Fruit fly (Drosophila melanogaster) whole organism, embryonic: ENCODE results near the gene CG32079.
A peak's percentile ranks its signal among the peaks of the same experiment; 100 is the strongest.

Experiments
- Atf3 ChIP-seq: fragments of 200-800 bp; sonication (Bioruptor generic); optimal IDR thresholded peaks from 3 replicates; lab custom pipeline; 2016; ENCODE audit warnings: missing biosample characterization, missing genetic modification characterization
- BtbVII ChIP-seq: fragments of 200-800 bp; sonication (Bioruptor generic); optimal IDR thresholded peaks from 3 replicates; lab custom pipeline; 2017; ENCODE audit warnings: missing biosample characterization, mild to moderate bottlenecking, missing genetic modification characterization
- CG10147 ChIP-seq: fragments of 200-800 bp; sonication (Bioruptor generic); optimal IDR thresholded peaks from 2 replicates; lab custom pipeline; 2019; ENCODE audit warnings: missing biosample characterization, mild to moderate bottlenecking, missing genetic modification characterization, moderate library complexity
- CG10321 ChIP-seq: fragments of 200-800 bp; sonication (Bioruptor generic); IDR thresholded peaks from 2 replicates; pipeline ENCODE4 v1.3.6; 2022; ENCODE audit warnings: missing biosample characterization, missing genetic modification characterization
- CG11696 ChIP-seq: fragments of 200-800 bp; sonication (Bioruptor generic); IDR thresholded peaks from 2 replicates; pipeline ENCODE4 v1.3.6; 2022; ENCODE audit warnings: missing biosample characterization, missing genetic modification characterization
- CG13624 ChIP-seq: fragments of 200-800 bp; sonication (Bioruptor generic); optimal IDR thresholded peaks from 2 replicates; lab custom pipeline; 2016; ENCODE audit warnings: missing biosample characterization, missing genetic modification characterization
- CG1529 ChIP-seq: fragments of 200-800 bp; sonication (Bioruptor generic); optimal IDR thresholded peaks from 3 replicates; lab custom pipeline; 2018; ENCODE audit warnings: missing biosample characterization, missing genetic modification characterization
- CG16779 ChIP-seq: fragments of 200-800 bp; sonication (Bioruptor generic); IDR thresholded peaks from 2 replicates; pipeline ENCODE4 v1.3.6; 2022; ENCODE audit warnings: missing biosample characterization, missing genetic modification characterization
- CG18262 ChIP-seq: fragments of 200-800 bp; optimal IDR thresholded peaks from 3 replicates; lab custom pipeline; 2019; ENCODE audit warnings: missing biosample characterization, mild to moderate bottlenecking, missing genetic modification characterization, moderate library complexity
- CG1832 ChIP-seq: fragments of 200-800 bp; sonication (Bioruptor generic); optimal IDR thresholded peaks from 2 replicates; lab custom pipeline; 2017; ENCODE audit warnings: missing biosample characterization, mild to moderate bottlenecking, missing genetic modification characterization, inconsistent platforms
- CG2889 ChIP-seq: fragments of 200-800 bp; sonication (Bioruptor generic); IDR thresholded peaks from 3 replicates; pipeline ENCODE4 v1.3.6; 2022; ENCODE audit warnings: missing biosample characterization, missing genetic modification characterization
- CG31224 ChIP-seq: fragments of 200-800 bp; sonication (Bioruptor generic); IDR thresholded peaks from 2 replicates; pipeline ENCODE4 v1.3.6; 2022; ENCODE audit warnings: missing biosample characterization, missing genetic modification characterization
- CG33557 ChIP-seq: fragments of 200-800 bp; sonication (Bioruptor generic); optimal IDR thresholded peaks from 2 replicates; lab custom pipeline; 2019; ENCODE audit warnings: missing biosample characterization, mild to moderate bottlenecking, missing genetic modification characterization, moderate library complexity
- CG34224 ChIP-seq: fragments of 200-800 bp; sonication (Bioruptor generic); IDR thresholded peaks from 3 replicates; pipeline ENCODE4 v1.3.6; 2022; ENCODE audit warnings: missing biosample characterization, missing genetic modification characterization; ENCODE audit not compliant: partially characterized antibody
- CG42726 ChIP-seq: fragments of 200-800 bp; sonication (Bioruptor generic); IDR thresholded peaks from 2 replicates; pipeline ENCODE4 v1.3.6; 2022; ENCODE audit warnings: missing biosample characterization, missing genetic modification characterization; ENCODE audit not compliant: partially characterized antibody
- CG4820 ChIP-seq: fragments of 200-800 bp; sonication (Bioruptor generic); optimal IDR thresholded peaks from 3 replicates; lab custom pipeline; 2016; ENCODE audit warnings: missing biosample characterization, missing genetic modification characterization
- CG6654 ChIP-seq: fragments of 200-800 bp; sonication (Bioruptor generic); optimal IDR thresholded peaks from 2 replicates; lab custom pipeline; 2017; ENCODE audit warnings: missing biosample characterization, mild to moderate bottlenecking, missing genetic modification characterization
- CG6791 ChIP-seq: fragments of 200-800 bp; sonication (Bioruptor generic); IDR thresholded peaks from 3 replicates; pipeline ENCODE4 v1.3.6; 2022; ENCODE audit warnings: missing biosample characterization, missing genetic modification characterization; ENCODE audit not compliant: partially characterized antibody
- CG9215 ChIP-seq: fragments of 200-800 bp; sonication (Bioruptor generic); IDR thresholded peaks from 2 replicates; pipeline ENCODE4 v1.3.6; 2022; ENCODE audit warnings: missing biosample characterization, missing genetic modification characterization
- Dbx ChIP-seq: fragments of 200-800 bp; sonication (Bioruptor generic); IDR thresholded peaks from 3 replicates; pipeline ENCODE4 v1.3.6; 2022; ENCODE audit warnings: missing biosample characterization, missing genetic modification characterization
- Deaf1 ChIP-seq: fragments of 200-800 bp; optimal IDR thresholded peaks from 3 replicates; lab custom pipeline; 2019; ENCODE audit warnings: missing biosample characterization, mild to moderate bottlenecking, missing genetic modification characterization, moderate library complexity
- Dfd ChIP-seq, 2 experiments: fragments of >200 bp; optimal IDR thresholded peaks; 2 replicates each; lab custom pipeline; 2017; ENCODE audit warnings: missing biosample characterization in 2 of 2, missing genetic modification characterization in 2 of 2
- Doc2 ChIP-seq: fragments of 200-800 bp; sonication (Bioruptor generic); IDR thresholded peaks from 2 replicates; pipeline ENCODE4 v1.3.6; 2022; ENCODE audit warnings: missing biosample characterization, missing genetic modification characterization
- Gug ChIP-seq: fragments of 200-800 bp; sonication (Bioruptor generic); IDR thresholded peaks from 4 replicates; pipeline ENCODE4 v1.3.6; 2022; ENCODE audit warnings: missing biosample characterization, missing genetic modification characterization
- HHEX ChIP-seq: fragments of 200-800 bp; sonication (Bioruptor generic); optimal IDR thresholded peaks from 3 replicates; lab custom pipeline; 2017; ENCODE audit warnings: missing biosample characterization, mild to moderate bottlenecking, missing genetic modification characterization, missing genetic modification reagents
- HLH4C ChIP-seq: fragments of 200-800 bp; sonication (Bioruptor generic); IDR thresholded peaks from 3 replicates; pipeline ENCODE4 v1.3.6; 2022; ENCODE audit warnings: missing biosample characterization, missing genetic modification characterization; ENCODE audit not compliant: partially characterized antibody
- Kr ChIP-seq: fragments of 200-800 bp; sonication (Bioruptor generic); optimal IDR thresholded peaks from 2 replicates; lab custom pipeline; 2017; ENCODE audit warnings: missing biosample characterization, mild to moderate bottlenecking, missing genetic modification characterization
- Med ChIP-seq: fragments of 200-800 bp; sonication (Bioruptor generic); peaks from one replicate; lab custom pipeline; 2016; ENCODE audit warnings: missing biosample characterization, missing genetic modification characterization, mild to moderate bottlenecking, inconsistent platforms, moderate library complexity
- NFAT ChIP-seq: fragments of 200-800 bp; sonication (Bioruptor generic); IDR thresholded peaks from 2 replicates; pipeline ENCODE4 v1.3.6; 2022; ENCODE audit warnings: missing biosample characterization, missing genetic modification characterization
- Nf-YA ChIP-seq: fragments of 200-800 bp; sonication (Bioruptor generic); IDR thresholded peaks from 2 replicates; pipeline ENCODE4 v1.3.6; 2022; ENCODE audit warnings: missing biosample characterization, missing genetic modification characterization
- Nf-YC ChIP-seq: fragments of 200-800 bp; optimal IDR thresholded peaks from 3 replicates; lab custom pipeline; 2019; ENCODE audit warnings: missing biosample characterization, mild to moderate bottlenecking, missing genetic modification characterization, moderate library complexity
- Ravus ChIP-seq: fragments of 200-800 bp; sonication (Bioruptor generic); IDR thresholded peaks from 2 replicates; pipeline ENCODE4 v1.3.6; 2022; ENCODE audit warnings: missing biosample characterization, missing genetic modification characterization
- Sry-δ ChIP-seq: fragments of 200-800 bp; sonication (Bioruptor generic); optimal IDR thresholded peaks from 2 replicates; lab custom pipeline; 2016; ENCODE audit warnings: missing biosample characterization, missing genetic modification characterization
- YL-1 ChIP-seq: fragments of 200-800 bp; sonication (Bioruptor generic); optimal IDR thresholded peaks from 3 replicates; lab custom pipeline; 2017; ENCODE audit warnings: missing biosample characterization, mild to moderate bottlenecking, missing genetic modification characterization
- abd-A ChIP-seq: fragments of 200-800 bp; sonication (Bioruptor generic); optimal IDR thresholded peaks from 3 replicates; lab custom pipeline; 2019; ENCODE audit warnings: missing biosample characterization, mild to moderate bottlenecking, missing genetic modification characterization, moderate library complexity
- chinmo ChIP-seq: fragments of 200-800 bp; sonication (Bioruptor generic); IDR thresholded peaks from 4 replicates; pipeline ENCODE4 v1.3.6; 2022; ENCODE audit warnings: missing biosample characterization, missing genetic modification characterization; ENCODE audit not compliant: partially characterized antibody
- cwo ChIP-seq: fragments of 200-800 bp; sonication (Bioruptor generic); optimal IDR thresholded peaks from 3 replicates; lab custom pipeline; 2017; ENCODE audit warnings: missing biosample characterization, missing genetic modification characterization, mild to moderate bottlenecking, moderate library complexity, missing genetic modification reagents
- danr ChIP-seq: fragments of 200-800 bp; sonication (Bioruptor generic); IDR thresholded peaks from 2 replicates; pipeline ENCODE4 v1.3.6; 2022; ENCODE audit warnings: missing biosample characterization, missing genetic modification characterization
- hbn ChIP-seq: fragments of 200-800 bp; sonication (Bioruptor generic); IDR thresholded peaks from 2 replicates; pipeline ENCODE4 v1.3.6; 2022; ENCODE audit warnings: missing biosample characterization, missing genetic modification characterization; ENCODE audit not compliant: partially characterized antibody
- lola ChIP-seq, 3 experiments: fragments of >200 bp in 2 of 3; fragments of 200-800 bp in 1 of 3; sonication (Bioruptor generic) in 1 of 3; optimal IDR thresholded peaks; 2 replicates each; lab custom pipeline; 2017 to 2019; ENCODE audit warnings: missing biosample characterization in 3 of 3, missing genetic modification characterization in 3 of 3, mild to moderate bottlenecking in 1 of 3, moderate library complexity in 1 of 3
- maf-S ChIP-seq: fragments of 200-800 bp; sonication (Bioruptor generic); optimal IDR thresholded peaks from 2 replicates; lab custom pipeline; 2016; ENCODE audit warnings: missing biosample characterization, missing genetic modification characterization
- nmo ChIP-seq: fragments of 200-800 bp; sonication (Bioruptor generic); optimal IDR thresholded peaks from 2 replicates; lab custom pipeline; 2018; ENCODE audit warnings: missing biosample characterization, mild to moderate bottlenecking, missing genetic modification characterization, moderate library complexity
- nom ChIP-seq: fragments of 200-800 bp; sonication (Bioruptor generic); optimal IDR thresholded peaks from 2 replicates; lab custom pipeline; 2017; ENCODE audit warnings: missing biosample characterization, missing genetic modification characterization, mild to moderate bottlenecking, moderate library complexity, missing genetic modification reagents
- oc ChIP-seq: fragments of 200-800 bp; sonication (Bioruptor generic); optimal IDR thresholded peaks from 2 replicates; lab custom pipeline; 2018; ENCODE audit warnings: missing biosample characterization, mild to moderate bottlenecking, missing genetic modification characterization, moderate library complexity
- sens ChIP-seq: fragments of 200-800 bp; sonication (Bioruptor generic); peaks from one replicate; lab custom pipeline; 2016; ENCODE audit warnings: missing biosample characterization, missing genetic modification characterization
- sr ChIP-seq: fragments of 200-800 bp; sonication (Bioruptor generic); IDR thresholded peaks from 3 replicates; pipeline ENCODE4 v1.3.6; 2022; ENCODE audit warnings: missing biosample characterization, missing genetic modification characterization
- tll ChIP-seq, 2 experiments: fragments of 200-800 bp in 1 of 2; fragments of >200 bp in 1 of 2; sonication (Bioruptor generic) in 1 of 2; optimal IDR thresholded peaks; 2 replicates each; lab custom pipeline; 2017 to 2019; ENCODE audit warnings: missing biosample characterization in 2 of 2, missing genetic modification characterization in 2 of 2, mild to moderate bottlenecking in 1 of 2, moderate library complexity in 1 of 2
- trh ChIP-seq: fragments of 200-800 bp; sonication (Bioruptor generic); optimal IDR thresholded peaks from 2 replicates; lab custom pipeline; 2016; ENCODE audit warnings: missing biosample characterization, missing genetic modification characterization

Gene CG32079

dm6 chr3L:11009000-11009794, 16.2 kb upstream of the CG32079 start, which contains the start of gene klu (continued):
- TF ChIP-seq CG6791 (peak; percentile 23; the same call in 1 of the 3 replicates), lola (GFP tag; optimal IDR thresholded peaks at IDR 0.05; lab: Kevin White, UChicago) (peak in 1 of 3 experiments; percentile 36), HHEX (no peak), chinmo (GFP tag; lab: Robert Waterston, UW) (peak; percentile 92), CG16779 (GFP tag; lab: Robert Waterston, UW) (no peak), CG34224 (GFP tag; lab: Robert Waterston, UW) (0 out of 3 replicates have a peak, but pooled peaks have one; percentile 9), Ravus (GFP tag; lab: Robert Waterston, UW) (peak; percentile 55), abd-A (tag; lab: Kevin White, UChicago) (peak; percentile 38), CG31224 (no peak), CG11696 (GFP tag; lab: Robert Waterston, UW) (no peak), CG42726 (GFP tag; lab: Robert Waterston, UW) (peak; percentile 38; the same call in 1 of the 2 replicates), Nf-YA (GFP tag; lab: Robert Waterston, UW) (peak; percentile 73), CG6654 (GFP tag; lab: Kevin White, UChicago) (no peak), nmo (GFP tag; lab: Kevin White, UChicago) (peak; percentile 9), HLH4C (GFP tag; lab: Robert Waterston, UW) (no peak; the same call in 2 of the 3 replicates), CG1529 (GFP tag; lab: Kevin White, UChicago) (no peak), tll (GFP tag; optimal IDR thresholded peaks at IDR 0.05; lab: Kevin White, UChicago) (peak in 1 of 2 experiments; percentile 73), Dbx (GFP tag; lab: Robert Waterston, UW) (no peak), CG4820 (GFP tag; lab: Kevin White, UChicago) (no peak), hbn (GFP tag; lab: Robert Waterston, UW) (peak; percentile 34; the same call in 1 of the 2 replicates), CG10321 (GFP tag; lab: Robert Waterston, UW) (no peak), CG1832 (GFP tag; lab: Kevin White, UChicago) (peak; percentile 61), Doc2 (GFP tag; lab: Robert Waterston, UW) (no peak), Deaf1 (tag; lab: Kevin White, UChicago) (peak; percentile 84), CG33557 (GFP tag; lab: Kevin White, UChicago) (no peak), sens (GFP tag; lab: Kevin White, UChicago) (peak; percentile 87), CG9215 (no peak), danr (GFP tag; lab: Robert Waterston, UW) (no peak), CG2889 (GFP tag; lab: Robert Waterston, UW) (peak; percentile 37; the same call in 1 of the 3 replicates), Nf-YC (tag; lab: Kevin White, UChicago) (peak; percentile 98), CG13624 (no peak), trh (GFP tag; lab: Kevin White, UChicago) (no peak), BtbVII (GFP tag; lab: Kevin White, UChicago) (no peak), Sry-δ (GFP tag; lab: Kevin White, UChicago) (no peak), CG10147 (no peak), Gug (GFP tag; lab: Robert Waterston, UW) (no peak), Atf3 (GFP tag; lab: Kevin White, UChicago) (no peak), Med (GFP tag; lab: Kevin White, UChicago) (peak; percentile 44), NFAT (GFP tag; lab: Robert Waterston, UW) (no peak), Kr (no peak), Dfd (GFP tag; optimal IDR thresholded peaks at IDR 0.05; lab: Kevin White, UChicago) (no peak), nom (GFP tag; lab: Kevin White, UChicago) (peak; percentile 66), CG18262 (tag; lab: Kevin White, UChicago) (no peak), oc (tag; lab: Kevin White, UChicago) (peak; percentile 27), sr (peak; percentile 81), YL-1 (no peak), cwo (GFP tag; lab: Kevin White, UChicago) (peak; percentile 85), maf-S (no peak)
